Fruit fly (Drosophila melanogaster): ENCODE results near the gene NUCB1.
A peak's percentile ranks its signal among the peaks of the same experiment; 100 is the strongest.

NUCB1 gene

dm6 chr3L:17820093-17820492 is 18.0 kb upstream of the NUCB1 start, which contains the start of gene Ir75b:
Ir75b (minus strand) TSS chr3L:17820193.
- TF ChIP-seq caup (GFP tag; optimal IDR thresholded peaks at IDR 0.05; ENCODE audit: severe bottlenecking), result no peak
- no peak for TF ChIP-seq mam (GFP tag; optimal IDR thresholded peaks at IDR 0.05)
- TF ChIP-seq CG9727 (GFP tag; optimal IDR thresholded peaks at IDR 0.05), result no peak

- TF ChIP-seq cg (GFP tag; optimal IDR thresholded peaks at IDR 0.05), result no peak
- no peak for TF ChIP-seq CG15514 (GFP tag; optimal IDR thresholded peaks at IDR 0.05)
- TF ChIP-seq CG2889 (GFP tag; IDR thresholded peaks at IDR 0.05), result no peak
- no peak for TF ChIP-seq fd102C (GFP tag; optimal IDR thresholded peaks at IDR 0.05)
- TF ChIP-seq CG11695 (GFP tag; IDR thresholded peaks at IDR 0.05), result no peak
- TF ChIP-seq dmrt99B (tag; optimal IDR thresholded peaks at IDR 0.05), result no peak
- no peak for TF ChIP-seq CG17568 (GFP tag; optimal IDR thresholded peaks at IDR 0.05)
- no peak for TF ChIP-seq klu (GFP tag; IDR thresholded peaks at IDR 0.05)
- TF ChIP-seq gcm2 (GFP tag; optimal IDR thresholded peaks at IDR 0.05), result no peak
- TF ChIP-seq CG7928 (GFP tag; optimal IDR thresholded peaks at IDR 0.05), result no peak
- no peak for TF ChIP-seq CG6689 (GFP tag; IDR thresholded peaks at IDR 0.05)
- no peak for TF ChIP-seq twi (tag; optimal IDR thresholded peaks at IDR 0.05)
- no peak for TF ChIP-seq trem (tag; optimal IDR thresholded peaks at IDR 0.05)
- TF ChIP-seq CG13894 (tag; optimal IDR thresholded peaks at IDR 0.05), result no peak
- no peak for TF ChIP-seq H2.0 (GFP tag; IDR thresholded peaks at IDR 0.05)
- TF ChIP-seq CG15601 (tag; optimal IDR thresholded peaks at IDR 0.05), result no peak
- no peak for TF ChIP-seq CG8089 (GFP tag; optimal IDR thresholded peaks at IDR 0.05)
- TF ChIP-seq CG1647 (GFP tag; optimal IDR thresholded peaks at IDR 0.05), result no peak
- no peak for TF ChIP-seq CG12104 (GFP tag; optimal IDR thresholded peaks at IDR 0.05)
These were observed 15.7 kb upstream of the NUCB1 start, which contains the start of gene Ir75a for dm6 chr3L:17817821-17818220. Ir75a (minus strand) TSS chr3L:17817921.

dm6 chr3L:17814036-17814435 is 12.0 kb upstream of the NUCB1 start, which contains the start of gene Cln3:
Cln3 (minus strand) TSS chr3L:17814119.
- no peak for TF ChIP-seq CG1602 (GFP tag; optimal IDR thresholded peaks at IDR 0.05)
- TF ChIP-seq maf-S (GFP tag; optimal IDR thresholded peaks at IDR 0.05), result no peak
- no peak for TF ChIP-seq CG10147 (GFP tag; optimal IDR thresholded peaks at IDR 0.05)
- no peak for TF ChIP-seq CG8765 (GFP tag; IDR thresholded peaks at IDR 0.05)
- peak; percentile 16 for TF ChIP-seq Hand (GFP tag; optimal IDR thresholded peaks at IDR 0.05)
- TF ChIP-seq Taf1 (GFP tag; IDR thresholded peaks at IDR 0.05), result no peak
- peak; percentile 16; the same call in 1 of the 2 replicates for TF ChIP-seq Rfx (GFP tag; IDR thresholded peaks at IDR 0.05)
- TF ChIP-seq chinmo (GFP tag; IDR thresholded peaks at IDR 0.05; ENCODE audit: partially characterized antibody), result 0 out of 4 replicates have a peak, but pooled peaks have one; percentile 10
- no peak for TF ChIP-seq cas (GFP tag; IDR thresholded peaks at IDR 0.05)
- peak; percentile 10 for TF ChIP-seq CG15514 (GFP tag; optimal IDR thresholded peaks at IDR 0.05)
- TF ChIP-seq Usf (GFP tag; optimal IDR thresholded peaks at IDR 0.05), result no peak
- no peak for TF ChIP-seq HLH3B (GFP tag; IDR thresholded peaks at IDR 0.05)
- TF ChIP-seq hb (GFP tag; IDR thresholded peaks at IDR 0.05; ENCODE audit: partially characterized antibody), result no peak
- TF ChIP-seq scrt (GFP tag; optimal IDR thresholded peaks at IDR 0.05), result peak; percentile 15
- TF ChIP-seq CG7963 (GFP tag; IDR thresholded peaks at IDR 0.05; ENCODE audit: partially characterized antibody), result no peak
- no peak for TF ChIP-seq Sox100B (GFP tag; optimal IDR thresholded peaks at IDR 0.05)
- TF ChIP-seq CG12744 (GFP tag; optimal IDR thresholded peaks at IDR 0.05), result no peak
- TF ChIP-seq ems (GFP tag; optimal IDR thresholded peaks at IDR 0.05), result no peak
- TF ChIP-seq HLH54F (GFP tag; optimal IDR thresholded peaks at IDR 0.05), result no peak
- TF ChIP-seq inv (GFP tag; IDR thresholded peaks at IDR 0.05; ENCODE audit: partially characterized antibody), result no peak
- TF ChIP-seq CG12155 (GFP tag; optimal IDR thresholded peaks at IDR 0.05), result no peak
- no peak for TF ChIP-seq usp (GFP tag; optimal IDR thresholded peaks at IDR 0.05)
- TF ChIP-seq exex (tag; optimal IDR thresholded peaks at IDR 0.05), result peak; percentile 93
- TF ChIP-seq YL-1 (GFP tag; optimal IDR thresholded peaks at IDR 0.05), result no peak
- TF ChIP-seq Sry-δ (GFP tag; optimal IDR thresholded peaks at IDR 0.05), result no peak
- TF ChIP-seq cwo (GFP tag; optimal IDR thresholded peaks at IDR 0.05), result peak; percentile 16
- TF ChIP-seq Hey (tag; optimal IDR thresholded peaks at IDR 0.05), result peak; percentile 9
- peak; percentile 27 for TF ChIP-seq Hmr (GFP tag; optimal IDR thresholded peaks at IDR 0.05)

Data from whole organism, embryonic.